Worm (Caenorhabditis elegans) whole organism, L3 larva: ENCODE results near the gene spp-13.

Experiments used
- ZK546.5 ChIP-seq: sonication (generic microtip); optimal IDR thresholded peaks from 2 replicates; lab custom pipeline; 2017; ENCODE audit warnings: missing biosample characterization, missing genetic modification characterization
- aly-2 ChIP-seq: fragments of 150-350 bp; optimal IDR thresholded peaks from 2 replicates; lab custom pipeline; 2014; ENCODE audit warnings: missing biosample characterization, missing genetic modification characterization
- ama-1 ChIP-seq: fragments of 150-350 bp; optimal IDR thresholded peaks from 2 replicates; lab custom pipeline; 2018
- ceh-9 ChIP-seq: sonication (generic microtip); optimal IDR thresholded peaks from 2 replicates; lab custom pipeline; 2018; ENCODE audit warnings: missing biosample characterization, missing genetic modification characterization
- egl-27 ChIP-seq: sonication (generic microtip); optimal IDR thresholded peaks from 4 replicates; lab custom pipeline; 2017; ENCODE audit warnings: missing biosample characterization, missing genetic modification reagents, missing genetic modification characterization
- elt-2 ChIP-seq: sonication (generic microtip); optimal IDR thresholded peaks from 2 replicates; lab custom pipeline; 2016; ENCODE audit warnings: missing genetic modification reagents, mild to moderate bottlenecking, missing genetic modification characterization, missing compliant biosample characterization
- lin-15B ChIP-seq: fragments of 150-350 bp; optimal IDR thresholded peaks from 2 replicates; lab custom pipeline; 2014; ENCODE audit warnings: missing biosample characterization, missing genetic modification characterization
- nhr-76 ChIP-seq: fragments of 150-350 bp; sonication (generic microtip); optimal IDR thresholded peaks from 5 replicates; lab custom pipeline; 2014; ENCODE audit warnings: missing biosample characterization, missing genetic modification characterization
- unc-39 ChIP-seq: sonication (generic microtip); optimal IDR thresholded peaks from 4 replicates; lab custom pipeline; 2017; ENCODE audit warnings: missing biosample characterization, missing genetic modification characterization

ce11 chrX:8423199-8423598, 4.9 kb upstream of the spp-13 start:
- no peak for TF ChIP-seq ama-1 (lab: Kevin White, UChicago)
- TF ChIP-seq ceh-9: no peak
- no peak for TF ChIP-seq ZK546.5
- TF ChIP-seq elt-2: peak; percentile 52
- no peak for TF ChIP-seq egl-27 (tag; lab: Kevin White, UChicago)
- no peak for TF ChIP-seq unc-39
- TF ChIP-seq nhr-76 (tag; lab: Kevin White, UChicago): no peak
- no peak for TF ChIP-seq aly-2
- no peak for TF ChIP-seq lin-15B
